Worm (Caenorhabditis elegans): ENCODE results near the gene hxk-3.

ce11 chrIV:1478649-1479048 lies 18.8 kb upstream of the hxk-3 start:
- TF ChIP-seq lin-13 (tag; optimal IDR thresholded peaks at IDR 0.05) (no peak), unc-62 (GFP tag; optimal IDR thresholded peaks at IDR 0.05) (no peak), ztf-11 (tag; optimal IDR thresholded peaks at IDR 0.05) (no peak), pha-4 (tag; optimal IDR thresholded peaks at IDR 0.05) (no peak), mep-1 (tag; optimal IDR thresholded peaks at IDR 0.05) (no peak)
